Worm (Caenorhabditis elegans): ENCODE data around the gene Y62E10A.20.

The Y62E10A.20 gene

ce11 chrIV:13360144-13360543 lies 25.7 kb downstream of the Y62E10A.20 start, which contains the start of gene Y62E10A.3:
TSS of gene Y62E10A.3 (minus strand) at chrIV:13360244.
- TF ChIP-seq skn-1 (tag; optimal IDR thresholded peaks at IDR 0.05) (no peak), fkh-10 (GFP tag; optimal IDR thresholded peaks at IDR 0.05) (no peak), ceh-82 (tag; optimal IDR thresholded peaks at IDR 0.05) (no peak), pqm-1 (tag; optimal IDR thresholded peaks at IDR 0.05) (no peak), nhr-76 (tag; optimal IDR thresholded peaks at IDR 0.05) (no peak), ztf-11 (tag; optimal IDR thresholded peaks at IDR 0.05) (no peak), pha-4 (tag; optimal IDR thresholded peaks at IDR 0.05) (no peak), tbx-2 (tag; optimal IDR thresholded peaks at IDR 0.05) (no peak), nhr-77 (tag; optimal IDR thresholded peaks at IDR 0.05) (no peak), egl-5 (tag; optimal IDR thresholded peaks at IDR 0.05) (no peak), daf-12 (tag; optimal IDR thresholded peaks at IDR 0.05) (no peak), lsy-12 (tag; optimal IDR thresholded peaks at IDR 0.05) (no peak), zag-1 (tag; optimal IDR thresholded peaks at IDR 0.05) (no peak), aly-2 (tag; optimal IDR thresholded peaks at IDR 0.05) (no peak), nhr-12 (tag; optimal IDR thresholded peaks at IDR 0.05) (no peak), elt-1 (tag; optimal IDR thresholded peaks at IDR 0.05) (no peak), egl-27 (tag; optimal IDR thresholded peaks at IDR 0.05) (no peak)

ce11 chrIV:13358488-13358887 lies 27.4 kb downstream of the Y62E10A.20 start, which contains the start of gene W02A2.8:
TSS of gene W02A2.8 (minus strand) at chrIV:13358588.
- TF ChIP-seq tbx-2 (tag; optimal IDR thresholded peaks at IDR 0.05) (no peak), zag-1 (tag; optimal IDR thresholded peaks at IDR 0.05) (no peak), fkh-10 (GFP tag; optimal IDR thresholded peaks at IDR 0.05) (no peak), egl-27 (tag; optimal IDR thresholded peaks at IDR 0.05) (no peak)

ce11 chrIV:13356005-13356404 lies 29.9 kb downstream of the Y62E10A.20 start:
- TF ChIP-seq jun-1 (tag; optimal IDR thresholded peaks at IDR 0.05): no peak
- no peak for TF ChIP-seq nhr-76 (tag; optimal IDR thresholded peaks at IDR 0.05)
- no peak for TF ChIP-seq mml-1 (tag; optimal IDR thresholded peaks at IDR 0.05)
- TF ChIP-seq sea-2 (GFP tag; optimal IDR thresholded peaks at IDR 0.05): no peak
- TF ChIP-seq egl-27 (tag; optimal IDR thresholded peaks at IDR 0.05): no peak
- no peak for TF ChIP-seq elt-2 (tag; optimal IDR thresholded peaks at IDR 0.05)
- TF ChIP-seq unc-39 (tag; optimal IDR thresholded peaks at IDR 0.05): no peak
- TF ChIP-seq lin-39 (tag; optimal IDR thresholded peaks at IDR 0.05): no peak
- no peak for TF ChIP-seq ceh-9 (tag; optimal IDR thresholded peaks at IDR 0.05)
- TF ChIP-seq lsy-12 (tag; optimal IDR thresholded peaks at IDR 0.05): no peak
- TF ChIP-seq nhr-12 (tag; optimal IDR thresholded peaks at IDR 0.05): no peak
- no peak for TF ChIP-seq nhr-67 (tag; optimal IDR thresholded peaks at IDR 0.05)
- TF ChIP-seq nhr-28 (tag; optimal IDR thresholded peaks at IDR 0.05): no peak
- TF ChIP-seq aly-2 (tag; optimal IDR thresholded peaks at IDR 0.05): no peak
- no peak for TF ChIP-seq ztf-11 (tag; optimal IDR thresholded peaks at IDR 0.05)
- TF ChIP-seq nhr-25 (tag; optimal IDR thresholded peaks at IDR 0.05): no peak
- TF ChIP-seq hmg-11 (tag; optimal IDR thresholded peaks at IDR 0.05): no peak
- TF ChIP-seq unc-62 (GFP tag; optimal IDR thresholded peaks at IDR 0.05): no peak
- no peak for TF ChIP-seq tbx-2 (tag; optimal IDR thresholded peaks at IDR 0.05)
- no peak for TF ChIP-seq nfya-1 (tag; optimal IDR thresholded peaks at IDR 0.05; ENCODE audit: insufficient read depth)

DNA sequence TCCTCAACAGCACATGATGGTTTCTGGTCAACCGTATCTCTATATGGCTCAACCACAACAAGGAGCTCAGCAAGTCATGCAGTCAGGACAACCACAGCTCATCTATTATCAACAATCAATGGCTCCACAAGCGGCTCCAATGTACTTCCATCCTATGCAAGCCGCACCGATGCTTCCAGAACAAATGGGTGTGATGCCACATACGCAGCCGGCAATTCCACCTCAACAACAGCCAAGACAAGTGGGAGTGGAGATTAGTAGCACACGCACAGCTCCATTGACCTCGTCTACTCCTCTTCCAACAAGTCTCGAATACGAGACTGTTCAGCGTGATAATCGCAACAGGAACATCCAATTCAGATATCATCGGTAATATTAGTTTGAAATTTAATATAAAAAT lies 31.8 kb downstream of the Y62E10A.20 start:
- TF ChIP-seq hmg-11 (tag; optimal IDR thresholded peaks at IDR 0.05): no peak
- TF ChIP-seq ZK546.5 (tag; optimal IDR thresholded peaks at IDR 0.05): no peak
- TF ChIP-seq elt-1 (tag; optimal IDR thresholded peaks at IDR 0.05): no peak
- TF ChIP-seq unc-39 (tag; optimal IDR thresholded peaks at IDR 0.05): no peak
- TF ChIP-seq lin-15B (tag; optimal IDR thresholded peaks at IDR 0.05): no peak
- no peak for TF ChIP-seq nhr-12 (tag; optimal IDR thresholded peaks at IDR 0.05)
- no peak for TF ChIP-seq nhr-23 (tag; optimal IDR thresholded peaks at IDR 0.05)
- TF ChIP-seq ceh-9 (tag; optimal IDR thresholded peaks at IDR 0.05): no peak
- no peak for TF ChIP-seq lsy-12 (tag; optimal IDR thresholded peaks at IDR 0.05)
- TF ChIP-seq egl-5 (tag; optimal IDR thresholded peaks at IDR 0.05): no peak
- no peak for TF ChIP-seq pqm-1 (tag; optimal IDR thresholded peaks at IDR 0.05)
- no peak for TF ChIP-seq nhr-77 (tag; optimal IDR thresholded peaks at IDR 0.05)
- TF ChIP-seq aly-2 (tag; optimal IDR thresholded peaks at IDR 0.05): no peak
- TF ChIP-seq ceh-16 (tag; optimal IDR thresholded peaks at IDR 0.05): no peak
- TF ChIP-seq daf-12 (tag; optimal IDR thresholded peaks at IDR 0.05): no peak
